Worm (Caenorhabditis elegans) whole organism, L4 larva: Measurements from ENCODE around the gene F49F1.18.

Experiments used
- F26F4.8 ChIP-seq: fragments of 200-800 bp; sonication (Bioruptor generic); conservative IDR thresholded peaks from 2 replicates; pipeline ENCODE4 v1.3.6; 2022; ENCODE audit warnings: missing genetic modification characterization, missing compliant biosample characterization
- F37D6.2 ChIP-seq: sonication (generic microtip); optimal IDR thresholded peaks from 2 replicates; lab custom pipeline; 2016; ENCODE audit warnings: mild to moderate bottlenecking, missing genetic modification characterization, missing compliant biosample characterization
- F49E8.2 ChIP-seq: sonication (generic microtip); optimal IDR thresholded peaks from 2 replicates; lab custom pipeline; 2016; ENCODE audit warnings: missing compliant biosample characterization, mild to moderate bottlenecking, missing genetic modification characterization, borderline replicate concordance
- Y105C5A.15 ChIP-seq: fragments of 200-800 bp; sonication (Bioruptor generic); IDR thresholded peaks from 2 replicates; pipeline ENCODE4 v1.3.6; 2022; ENCODE audit warnings: missing genetic modification characterization, missing compliant biosample characterization
- Y48G9A.11 ChIP-seq: fragments of 200-800 bp; sonication (Bioruptor generic); IDR thresholded peaks from 2 replicates; pipeline ENCODE4 v1.3.6; 2022; ENCODE audit warnings: missing genetic modification reagents, missing genetic modification characterization, missing compliant biosample characterization
- ZK546.5 ChIP-seq, 2 experiments: sonication (generic microtip); optimal IDR thresholded peaks; 2 replicates each; lab custom pipeline; 2017; ENCODE audit warnings: missing biosample characterization in 2 of 2, missing genetic modification characterization in 2 of 2
- aha-1 ChIP-seq: fragments of 150-350 bp; peaks from one replicate; lab custom pipeline; 2014; ENCODE audit warnings: missing biosample characterization, missing genetic modification characterization
- ama-1 ChIP-seq: fragments of 150-350 bp; optimal IDR thresholded peaks from 2 replicates; lab custom pipeline; 2014; ENCODE audit warnings: inconsistent platforms, mixed read lengths
- attf-4 ChIP-seq: sonication (generic microtip); optimal IDR thresholded peaks from 3 replicates; lab custom pipeline; 2017; ENCODE audit warnings: missing biosample characterization, missing genetic modification characterization
- ceh-62 ChIP-seq: sonication (generic microtip); optimal IDR thresholded peaks from 2 replicates; lab custom pipeline; 2017; ENCODE audit warnings: missing biosample characterization, missing genetic modification characterization
- cey-2 ChIP-seq: sonication (generic microtip); optimal IDR thresholded peaks from 3 replicates; lab custom pipeline; 2017; ENCODE audit warnings: missing genetic modification characterization, mild to moderate bottlenecking, missing compliant biosample characterization, antibody characterized with exemption, borderline replicate concordance; ENCODE audit not compliant: insufficient read depth
- ctbp-1 ChIP-seq: fragments of 200-800 bp; sonication (Bioruptor generic); IDR thresholded peaks from 2 replicates; pipeline ENCODE4 v1.3.6; 2022; ENCODE audit warnings: missing genetic modification reagents, missing genetic modification characterization, missing compliant biosample characterization
- daf-16 ChIP-seq, 3 experiments: sonication (generic microtip); optimal IDR thresholded peaks; 2 replicates each; lab custom pipeline; 2016 to 2017; ENCODE audit warnings: missing genetic modification characterization in 3 of 3, missing genetic modification reagents in 3 of 3, mild to moderate bottlenecking in 2 of 3, missing compliant biosample characterization in 2 of 3, missing biosample characterization in 1 of 3, moderate library complexity in 1 of 3
- dmd-6 ChIP-seq: fragments of 200-800 bp; sonication (Bioruptor generic); IDR thresholded peaks from 2 replicates; pipeline ENCODE4 v1.3.6; 2022; ENCODE audit warnings: missing genetic modification reagents, missing genetic modification characterization, missing compliant biosample characterization
- dmd-9 ChIP-seq: fragments of 200-800 bp; sonication (Bioruptor generic); IDR thresholded peaks from 2 replicates; pipeline ENCODE4 v1.3.6; 2022; ENCODE audit warnings: missing genetic modification reagents, missing genetic modification characterization, missing compliant biosample characterization
- dpl-1 ChIP-seq: fragments of 150-350 bp; optimal IDR thresholded peaks from 2 replicates; lab custom pipeline; 2014; ENCODE audit warnings: missing biosample characterization, missing genetic modification reagents, missing genetic modification characterization
- dve-1 ChIP-seq: sonication (generic microtip); optimal IDR thresholded peaks from 2 replicates; lab custom pipeline; 2017; ENCODE audit warnings: antibody characterized with exemption, mild to moderate bottlenecking, missing genetic modification characterization, missing compliant biosample characterization; ENCODE audit not compliant: insufficient read depth
- egl-27 ChIP-seq: sonication (generic microtip); optimal IDR thresholded peaks from 3 replicates; lab custom pipeline; 2017; ENCODE audit warnings: missing biosample characterization, missing genetic modification reagents, missing genetic modification characterization
- egl-43 ChIP-seq: fragments of 200-800 bp; sonication (Bioruptor generic); IDR thresholded peaks from 2 replicates; pipeline ENCODE4 v1.3.6; 2022; ENCODE audit warnings: missing genetic modification reagents, missing genetic modification characterization, missing compliant biosample characterization
- fkh-10 ChIP-seq: fragments of 150-350 bp; optimal IDR thresholded peaks from 2 replicates; lab custom pipeline; 2014; ENCODE audit warnings: missing biosample characterization, missing genetic modification reagents, missing genetic modification characterization
- fos-1 ChIP-seq: fragments of 150-350 bp; optimal IDR thresholded peaks from 2 replicates; lab custom pipeline; 2014; ENCODE audit warnings: missing biosample characterization, missing genetic modification characterization
- gei-8 ChIP-seq: fragments of 200-800 bp; sonication (Bioruptor generic); optimal IDR thresholded peaks from 2 replicates; lab custom pipeline; 2018; ENCODE audit warnings: mild to moderate bottlenecking, missing genetic modification characterization, missing compliant biosample characterization
- hlh-11 ChIP-seq: fragments of 200-800 bp; sonication (Bioruptor generic); optimal IDR thresholded peaks from 2 replicates; lab custom pipeline; 2018; ENCODE audit warnings: mild to moderate bottlenecking, missing genetic modification characterization, missing compliant biosample characterization
- hlh-30 ChIP-seq: sonication (generic microtip); optimal IDR thresholded peaks from 2 replicates; lab custom pipeline; 2017; ENCODE audit warnings: antibody characterized with exemption, mild to moderate bottlenecking, missing genetic modification characterization, missing compliant biosample characterization; ENCODE audit not compliant: insufficient read depth
- hmg-1.1 ChIP-seq: fragments of 200-800 bp; sonication (Bioruptor generic); IDR thresholded peaks from 2 replicates; pipeline ENCODE4 v1.3.6; 2022; ENCODE audit warnings: missing genetic modification reagents, missing genetic modification characterization, missing compliant biosample characterization
- lin-1 ChIP-seq: fragments of 200-800 bp; sonication (Bioruptor generic); IDR thresholded peaks from 2 replicates; pipeline ENCODE4 v1.3.6; 2022; ENCODE audit warnings: missing genetic modification reagents, missing genetic modification characterization, missing compliant biosample characterization
- lin-13 ChIP-seq: fragments of 150-350 bp; optimal IDR thresholded peaks from 2 replicates; lab custom pipeline; 2014; ENCODE audit warnings: missing biosample characterization, missing genetic modification reagents, missing genetic modification characterization
- lin-38 ChIP-seq: fragments of 200-800 bp; sonication (Bioruptor generic); IDR thresholded peaks from 2 replicates; pipeline ENCODE4 v1.3.6; 2022; ENCODE audit warnings: missing genetic modification reagents, missing genetic modification characterization, missing compliant biosample characterization
- lin-39 ChIP-seq: fragments of 150-350 bp; optimal IDR thresholded peaks from 2 replicates; lab custom pipeline; 2014; ENCODE audit warnings: missing biosample characterization, missing genetic modification reagents, missing genetic modification characterization
- madf-9 ChIP-seq: fragments of 200-800 bp; sonication (Bioruptor generic); conservative IDR thresholded peaks from 2 replicates; pipeline ENCODE4 v1.3.6; 2022; ENCODE audit warnings: missing genetic modification reagents, missing genetic modification characterization, missing compliant biosample characterization
- mdl-1 ChIP-seq, 2 experiments: fragments of 150-350 bp in 1 of 2; sonication (generic microtip) in 1 of 2; optimal IDR thresholded peaks; 2 replicates each; lab custom pipeline; 2014 to 2017; ENCODE audit warnings: missing biosample characterization in 2 of 2, missing genetic modification characterization in 2 of 2
- mdt-29 ChIP-seq: fragments of 200-800 bp; sonication (Bioruptor generic); IDR thresholded peaks from 2 replicates; pipeline ENCODE4 v1.3.6; 2022; ENCODE audit warnings: missing genetic modification reagents, missing genetic modification characterization, missing compliant biosample characterization
- mep-1 ChIP-seq: fragments of 150-350 bp; sonication (generic microtip); optimal IDR thresholded peaks from 3 replicates; lab custom pipeline; 2014; ENCODE audit warnings: missing biosample characterization, missing genetic modification characterization
- mes-2 ChIP-seq: sonication (generic microtip); optimal IDR thresholded peaks from 2 replicates; lab custom pipeline; 2016; ENCODE audit warnings: missing genotype, mild to moderate bottlenecking, missing genetic modification characterization, missing compliant biosample characterization; ENCODE audit not compliant: poor library complexity, severe bottlenecking
- mxl-2 ChIP-seq: fragments of 200-800 bp; sonication (Bioruptor generic); conservative IDR thresholded peaks from 2 replicates; pipeline ENCODE4 v1.3.6; 2022; ENCODE audit warnings: missing genetic modification reagents, missing genetic modification characterization, missing compliant biosample characterization
- nhr-10 ChIP-seq: fragments of 150-350 bp; optimal IDR thresholded peaks from 2 replicates; lab custom pipeline; 2014; ENCODE audit warnings: missing biosample characterization, missing genetic modification characterization
- nhr-102 ChIP-seq: sonication (generic microtip); optimal IDR thresholded peaks from 2 replicates; lab custom pipeline; 2016; ENCODE audit warnings: mild to moderate bottlenecking, missing genetic modification characterization, moderate library complexity, missing compliant biosample characterization
- nhr-11 ChIP-seq: fragments of 150-350 bp; optimal IDR thresholded peaks from 2 replicates; lab custom pipeline; 2014; ENCODE audit warnings: missing biosample characterization, missing genetic modification characterization
- nhr-25 ChIP-seq: sonication (generic microtip); optimal IDR thresholded peaks from 2 replicates; lab custom pipeline; 2017; ENCODE audit warnings: missing genetic modification characterization, mild to moderate bottlenecking, missing compliant biosample characterization, antibody characterized with exemption, moderate library complexity, borderline replicate concordance; ENCODE audit not compliant: insufficient read depth
- nhr-28 ChIP-seq: fragments of 150-350 bp; optimal IDR thresholded peaks from 2 replicates; lab custom pipeline; 2014; ENCODE audit warnings: missing biosample characterization, missing genetic modification characterization
- nhr-42 ChIP-seq: fragments of 200-800 bp; sonication (Bioruptor generic); IDR thresholded peaks from 2 replicates; pipeline ENCODE4 v1.3.6; 2022; ENCODE audit warnings: missing genetic modification characterization, missing compliant biosample characterization
- nhr-48 ChIP-seq: sonication (generic microtip); optimal IDR thresholded peaks from 2 replicates; lab custom pipeline; 2016; ENCODE audit warnings: mild to moderate bottlenecking, missing genetic modification characterization, missing compliant biosample characterization
- nhr-77 ChIP-seq: fragments of 150-350 bp; optimal IDR thresholded peaks from 2 replicates; lab custom pipeline; 2014; ENCODE audit warnings: missing biosample characterization, missing genetic modification characterization
- saeg-2 ChIP-seq: fragments of 200-800 bp; sonication (Bioruptor generic); IDR thresholded peaks from 2 replicates; pipeline ENCODE4 v1.3.6; 2022; ENCODE audit warnings: missing genetic modification reagents, missing genetic modification characterization, missing compliant biosample characterization
- sdz-12 ChIP-seq: fragments of 200-800 bp; sonication (Bioruptor generic); optimal IDR thresholded peaks from 2 replicates; lab custom pipeline; 2018; ENCODE audit warnings: mild to moderate bottlenecking, missing genetic modification characterization, missing compliant biosample characterization
- skn-1 ChIP-seq: fragments of 150-350 bp; optimal IDR thresholded peaks from 2 replicates; lab custom pipeline; 2014; ENCODE audit warnings: missing biosample characterization, missing genetic modification characterization
- vab-7 ChIP-seq: fragments of 200-800 bp; sonication (Bioruptor generic); IDR thresholded peaks from 2 replicates; pipeline ENCODE4 v1.3.6; 2022; ENCODE audit warnings: missing genetic modification reagents, missing genetic modification characterization, missing compliant biosample characterization
- zag-1 ChIP-seq: fragments of 150-350 bp; optimal IDR thresholded peaks from 2 replicates; lab custom pipeline; 2014; ENCODE audit warnings: missing biosample characterization, missing genetic modification characterization
- zfp-2 ChIP-seq: sonication (generic microtip); optimal IDR thresholded peaks from 2 replicates; lab custom pipeline; 2016; ENCODE audit warnings: mild to moderate bottlenecking, missing genetic modification characterization, missing compliant biosample characterization
- zip-11 ChIP-seq: fragments of 200-800 bp; sonication (Bioruptor generic); IDR thresholded peaks from 2 replicates; pipeline ENCODE4 v1.3.6; 2022; ENCODE audit warnings: missing genetic modification characterization, missing compliant biosample characterization
- ztf-11 ChIP-seq: fragments of 150-350 bp; optimal IDR thresholded peaks from 2 replicates; lab custom pipeline; 2014; ENCODE audit warnings: missing biosample characterization, missing genetic modification characterization

The F49F1.18 gene

DNA sequence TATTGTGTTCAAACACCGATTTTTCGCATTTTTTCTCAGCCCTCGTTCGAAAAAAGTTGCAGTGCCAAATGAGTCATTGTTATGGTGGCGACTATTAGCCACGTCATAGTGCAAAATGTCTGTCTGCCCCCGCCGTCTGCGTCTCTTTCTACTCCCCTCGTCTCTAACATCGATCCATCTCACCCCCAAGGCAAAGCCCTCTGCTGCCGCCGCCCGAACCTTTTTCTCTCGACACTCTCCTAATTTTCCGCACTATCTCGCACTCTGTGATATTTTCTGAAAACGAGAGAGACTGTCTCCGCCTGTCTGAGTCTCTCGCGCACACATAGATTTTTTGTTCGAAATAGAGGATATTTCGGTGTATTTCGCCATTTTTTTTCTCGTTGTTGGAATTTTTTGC lies 47.1 kb downstream of the F49F1.18 start (continued):
- TF ChIP-seq nhr-25 (tag; lab: Kevin White, UChicago) (no peak), nhr-102 (tag; lab: Kevin White, UChicago) (peak; percentile 33), vab-7 (GFP tag; lab: Robert Waterston, UW) (no peak), zip-11 (GFP tag; lab: Robert Waterston, UW) (no peak), mdl-1 (tag; optimal IDR thresholded peaks at IDR 0.05; lab: Kevin White, UChicago) (peak in 1 of 2 experiments; percentile 59), ceh-62 (tag; lab: Kevin White, UChicago) (no peak), zfp-2 (peak; percentile 3), cey-2 (tag; lab: Kevin White, UChicago) (no peak), ztf-11 (tag; lab: Kevin White, UChicago) (no peak), dmd-6 (GFP tag; lab: Robert Waterston, UW) (peak; percentile 75), zag-1 (no peak), mep-1 (peak; percentile 75), lin-38 (peak; percentile 55), hlh-30 (tag; lab: Kevin White, UChicago) (peak; percentile 64), mdt-29 (GFP tag; lab: Robert Waterston, UW) (no peak), mes-2 (tag; lab: Kevin White, UChicago) (peak; percentile 72), fkh-10 (GFP tag; lab: Kevin White, UChicago) (no peak), F49E8.2 (tag; lab: Kevin White, UChicago) (no peak), dpl-1 (peak; percentile 52), egl-43 (GFP tag; lab: Robert Waterston, UW) (peak; percentile 46; the same call in 1 of the 2 replicates), dmd-9 (GFP tag; lab: Robert Waterston, UW) (no peak), egl-27 (no peak), F26F4.8 (no peak), daf-16 (GFP tag; optimal IDR thresholded peaks at IDR 0.05; lab: Kevin White, UChicago) (peak in 1 of 2 experiments; percentile 28), daf-16 (tag; optimal IDR thresholded peaks at IDR 0.05; lab: Kevin White, UChicago) (peak; percentile 54), ama-1 (lab: Kevin White, UChicago) (peak; percentile 17), skn-1 (tag; lab: Kevin White, UChicago) (no peak), nhr-42 (GFP tag; lab: Robert Waterston, UW) (no peak), saeg-2 (GFP tag; lab: Robert Waterston, UW) (no peak), lin-39 (tag; lab: Kevin White, UChicago) (no peak), sdz-12 (no peak), nhr-48 (tag; lab: Kevin White, UChicago) (peak; percentile 68), nhr-10 (tag; lab: Kevin White, UChicago) (no peak), madf-9 (GFP tag; lab: Robert Waterston, UW) (0 out of 2 replicates have a peak, but pooled peaks have one; percentile 14), fos-1 (tag; lab: Kevin White, UChicago) (no peak), hmg-1.1 (GFP tag; lab: Robert Waterston, UW) (peak; percentile 92), Y48G9A.11 (GFP tag; lab: Robert Waterston, UW) (no peak), ZK546.5 (tag; optimal IDR thresholded peaks at IDR 0.05; lab: Kevin White, UChicago) (no peak), lin-13 (GFP tag; lab: Kevin White, UChicago) (no peak), aha-1 (tag; lab: Kevin White, UChicago) (peak; percentile 94), ctbp-1 (GFP tag; lab: Robert Waterston, UW) (peak; percentile 70; the same call in 1 of the 2 replicates), mxl-2 (GFP tag; lab: Robert Waterston, UW) (no peak), lin-1 (no peak), dve-1 (tag; lab: Kevin White, UChicago) (peak; percentile 89), nhr-11 (tag; lab: Kevin White, UChicago) (peak; percentile 10), nhr-77 (tag; lab: Kevin White, UChicago) (peak; percentile 12), F37D6.2 (tag; lab: Kevin White, UChicago) (peak; percentile 53), hlh-11 (tag; lab: Kevin White, UChicago) (peak; percentile 90), nhr-28 (tag; lab: Kevin White, UChicago) (peak; percentile 56), Y105C5A.15 (no peak), attf-4 (tag; lab: Kevin White, UChicago) (no peak), gei-8 (GFP tag; lab: Kevin White, UChicago) (no peak)
